Fruit fly (Drosophila melanogaster): ENCODE data around the gene Brd7-9.

- TF ChIP-seq lola (GFP tag; optimal IDR thresholded peaks at IDR 0.05), result no peak
- no peak for TF ChIP-seq fru (GFP tag; optimal IDR thresholded peaks at IDR 0.05)
Measured at dm6 chr2L:7767328-7767727, 15.3 kb upstream of the Brd7-9 start, which contains the start of gene CG7191.
